Worm (Caenorhabditis elegans) whole organism, L2 larva: ENCODE results near the gene gtbp-1.

ENCODE experiments used
- ama-1 ChIP-seq: fragments of 150-350 bp; optimal IDR thresholded peaks from 2 replicates; lab custom pipeline; 2018; ENCODE audit warnings: inconsistent platforms
- dmd-4 ChIP-seq: sonication (generic microtip); optimal IDR thresholded peaks from 2 replicates; lab custom pipeline; 2017; ENCODE audit warnings: missing biosample characterization, missing genetic modification characterization
- egl-27 ChIP-seq: sonication (generic microtip); optimal IDR thresholded peaks from 3 replicates; lab custom pipeline; 2017; ENCODE audit warnings: missing biosample characterization, missing genetic modification reagents, missing genetic modification characterization
- elt-1 ChIP-seq: fragments of 150-350 bp; optimal IDR thresholded peaks from 2 replicates; lab custom pipeline; 2014; ENCODE audit warnings: missing biosample characterization, missing genetic modification characterization
- lin-13 ChIP-seq: fragments of 150-350 bp; optimal IDR thresholded peaks from 2 replicates; lab custom pipeline; 2014; ENCODE audit warnings: missing biosample characterization, missing genetic modification reagents, missing genetic modification characterization
- mab-5 ChIP-seq: fragments of 150-350 bp; optimal IDR thresholded peaks from 2 replicates; lab custom pipeline; 2014; ENCODE audit warnings: missing biosample characterization, missing genetic modification characterization
- nhr-11 ChIP-seq: fragments of 150-350 bp; optimal IDR thresholded peaks from 2 replicates; lab custom pipeline; 2014; ENCODE audit warnings: missing biosample characterization, missing genetic modification characterization
- nhr-12 ChIP-seq: fragments of 150-350 bp; optimal IDR thresholded peaks from 2 replicates; lab custom pipeline; 2014; ENCODE audit warnings: missing biosample characterization, missing genetic modification characterization
- nhr-129 ChIP-seq: fragments of 150-350 bp; optimal IDR thresholded peaks from 2 replicates; lab custom pipeline; 2014; ENCODE audit warnings: missing biosample characterization, missing genetic modification characterization
- nhr-25 ChIP-seq: fragments of 150-350 bp; sonication (generic microtip); optimal IDR thresholded peaks from 3 replicates; lab custom pipeline; 2014; ENCODE audit warnings: missing biosample characterization, missing genetic modification characterization
- skn-1 ChIP-seq: sonication (generic microtip); optimal IDR thresholded peaks from 2 replicates; lab custom pipeline; 2017; ENCODE audit warnings: missing biosample characterization, missing genetic modification characterization

DNA sequence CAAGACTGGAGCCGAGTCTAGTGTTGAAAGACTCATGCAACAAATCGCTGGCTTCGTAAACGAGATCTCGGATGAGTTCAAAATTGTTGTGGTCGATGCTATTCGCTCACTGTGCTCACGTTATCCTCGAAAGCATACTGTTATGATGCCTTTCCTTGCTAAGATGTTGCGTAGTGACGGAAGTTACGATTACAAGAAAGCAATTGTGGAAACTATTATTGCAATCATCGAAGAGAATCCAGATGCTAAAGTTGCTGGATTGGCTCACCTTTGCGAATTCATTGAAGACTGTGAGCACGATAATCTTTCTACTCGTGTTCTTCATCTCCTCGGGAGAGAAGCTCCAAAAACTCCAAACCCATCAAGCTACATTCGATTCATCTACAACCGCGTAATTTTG, 24.7 kb upstream of the gtbp-1 start:
- no peak for TF ChIP-seq skn-1
- TF ChIP-seq elt-1, result no peak
- no peak for TF ChIP-seq mab-5 (tag; lab: Kevin White, UChicago)
- TF ChIP-seq nhr-11 (tag; lab: Kevin White, UChicago), result no peak
- TF ChIP-seq lin-13 (GFP tag; lab: Kevin White, UChicago), result no peak
- TF ChIP-seq dmd-4 (tag; lab: Kevin White, UChicago), result no peak
- no peak for TF ChIP-seq nhr-25 (tag; lab: Kevin White, UChicago)
- no peak for TF ChIP-seq nhr-12 (tag; lab: Kevin White, UChicago)
- no peak for TF ChIP-seq egl-27 (tag; lab: Kevin White, UChicago)
- no peak for TF ChIP-seq nhr-129
- no peak for TF ChIP-seq ama-1
